Fruit fly (Drosophila melanogaster) whole organism, prepupa: ENCODE data around the gene Pi3K21B.

ENCODE experiments used
- Blimp-1 ChIP-seq: fragments of 200-800 bp; sonication (Bioruptor generic); optimal IDR thresholded peaks from 3 replicates; lab custom pipeline; 2017; ENCODE audit warnings: missing biosample characterization, missing genetic modification characterization, mild to moderate bottlenecking, moderate library complexity, missing genetic modification reagents
- CG10631 ChIP-seq: fragments of 200-800 bp; sonication (Bioruptor generic); optimal IDR thresholded peaks from 2 replicates; lab custom pipeline; 2016; ENCODE audit warnings: missing biosample characterization, missing genetic modification characterization
- CG10669 ChIP-seq: fragments of 200-800 bp; sonication (Bioruptor generic); optimal IDR thresholded peaks from 3 replicates; lab custom pipeline; 2018; ENCODE audit warnings: missing biosample characterization, mild to moderate bottlenecking, missing genetic modification characterization, moderate library complexity
- CG11762 ChIP-seq: fragments of 200-800 bp; sonication (Bioruptor generic); optimal IDR thresholded peaks from 3 replicates; lab custom pipeline; 2016; ENCODE audit warnings: missing biosample characterization, missing genetic modification characterization; ENCODE audit not compliant: insufficient read depth
- CG15336 ChIP-seq: fragments of 200-800 bp; sonication (Bioruptor generic); IDR thresholded peaks from 2 replicates; pipeline ENCODE4 v1.3.6; 2022; ENCODE audit warnings: missing biosample characterization, missing genetic modification characterization
- CG1621 ChIP-seq: fragments of 200-800 bp; sonication (Bioruptor generic); optimal IDR thresholded peaks from 3 replicates; lab custom pipeline; 2018; ENCODE audit warnings: missing biosample characterization, mild to moderate bottlenecking, missing genetic modification characterization
- CG16779 ChIP-seq: fragments of 200-800 bp; sonication (Bioruptor generic); optimal IDR thresholded peaks from 3 replicates; lab custom pipeline; 2017; ENCODE audit warnings: missing biosample characterization, mild to moderate bottlenecking, missing genetic modification characterization
- CG3032 ChIP-seq: fragments of 200-800 bp; optimal IDR thresholded peaks from 2 replicates; lab custom pipeline; 2019; ENCODE audit warnings: missing biosample characterization, mild to moderate bottlenecking, missing genetic modification characterization, moderate library complexity
- CG31627 ChIP-seq: fragments of 200-800 bp; sonication (Bioruptor generic); optimal IDR thresholded peaks from 3 replicates; lab custom pipeline; 2016; ENCODE audit warnings: missing biosample characterization, missing genetic modification characterization
- CG32006 ChIP-seq: fragments of 200-800 bp; sonication (Bioruptor generic); optimal IDR thresholded peaks from 3 replicates; lab custom pipeline; 2017; ENCODE audit warnings: missing biosample characterization, mild to moderate bottlenecking, missing genetic modification characterization
- CG34406 ChIP-seq: fragments of 200-800 bp; sonication (Bioruptor generic); optimal IDR thresholded peaks from 3 replicates; lab custom pipeline; 2016; ENCODE audit warnings: missing biosample characterization, missing genetic modification characterization
- CG3919 ChIP-seq: fragments of 200-800 bp; sonication (Bioruptor generic); optimal IDR thresholded peaks from 3 replicates; lab custom pipeline; 2016; ENCODE audit warnings: missing biosample characterization, missing genetic modification characterization
- CG4318 ChIP-seq: fragments of 200-800 bp; sonication (Bioruptor generic); optimal IDR thresholded peaks from 3 replicates; lab custom pipeline; 2017; ENCODE audit warnings: missing biosample characterization, mild to moderate bottlenecking, missing genetic modification characterization
- CG6163 ChIP-seq: fragments of 200-800 bp; sonication (Bioruptor generic); IDR thresholded peaks from 3 replicates; pipeline ENCODE4 v1.3.6; 2022; ENCODE audit warnings: missing biosample characterization, missing genetic modification characterization
- CG6276 ChIP-seq: fragments of 200-800 bp; sonication (Bioruptor generic); optimal IDR thresholded peaks from 2 replicates; lab custom pipeline; 2017; ENCODE audit warnings: missing biosample characterization, mild to moderate bottlenecking, missing genetic modification characterization
- CG6792 ChIP-seq: fragments of 200-800 bp; sonication (Bioruptor generic); optimal IDR thresholded peaks from 3 replicates; lab custom pipeline; 2016; ENCODE audit warnings: missing biosample characterization, missing genetic modification characterization
- CG6808 ChIP-seq: fragments of 200-800 bp; sonication (Bioruptor generic); optimal IDR thresholded peaks from 3 replicates; lab custom pipeline; 2017; ENCODE audit warnings: missing biosample characterization, missing genetic modification characterization, mild to moderate bottlenecking, moderate library complexity, missing genetic modification reagents
- CG6854 ChIP-seq: fragments of 200-800 bp; sonication (Bioruptor generic); optimal IDR thresholded peaks from 2 replicates; lab custom pipeline; 2017; ENCODE audit warnings: missing biosample characterization, mild to moderate bottlenecking, missing genetic modification characterization
- CG8119 ChIP-seq: fragments of 200-800 bp; sonication (Bioruptor generic); IDR thresholded peaks from 3 replicates; pipeline ENCODE4 v1.3.6; 2022; ENCODE audit warnings: missing biosample characterization, missing genetic modification characterization
- CG8319 ChIP-seq: fragments of 200-800 bp; sonication (Bioruptor generic); optimal IDR thresholded peaks from 3 replicates; lab custom pipeline; 2016; ENCODE audit warnings: missing biosample characterization, missing genetic modification characterization
- CG8632 ChIP-seq: fragments of 200-800 bp; sonication (Bioruptor generic); optimal IDR thresholded peaks from 3 replicates; lab custom pipeline; 2016; ENCODE audit warnings: missing biosample characterization, missing genetic modification characterization
- CG9139 ChIP-seq: fragments of 200-800 bp; sonication (Bioruptor generic); optimal IDR thresholded peaks from 3 replicates; lab custom pipeline; 2017; ENCODE audit warnings: missing biosample characterization, mild to moderate bottlenecking, missing genetic modification characterization
- Eip75B ChIP-seq: fragments of 200-800 bp; sonication (Bioruptor generic); optimal IDR thresholded peaks from 3 replicates; lab custom pipeline; 2016; ENCODE audit warnings: missing biosample characterization, missing genetic modification characterization
- Eip93F ChIP-seq: fragments of 200-800 bp; sonication (Bioruptor generic); optimal IDR thresholded peaks from 2 replicates; lab custom pipeline; 2016; ENCODE audit warnings: missing biosample characterization, mild to moderate bottlenecking, missing genetic modification characterization
- Ets96B ChIP-seq: fragments of 200-800 bp; optimal IDR thresholded peaks from 2 replicates; lab custom pipeline; 2019; ENCODE audit warnings: missing biosample characterization, mild to moderate bottlenecking, missing genetic modification characterization, moderate library complexity
- Gug ChIP-seq: fragments of 200-800 bp; sonication (Bioruptor generic); IDR thresholded peaks from 2 replicates; pipeline ENCODE4 v1.3.6; 2022; ENCODE audit warnings: missing biosample characterization, missing genetic modification characterization
- Hr39 ChIP-seq: fragments of 200-800 bp; sonication (Bioruptor generic); optimal IDR thresholded peaks from 2 replicates; lab custom pipeline; 2016; ENCODE audit warnings: missing biosample characterization, missing genetic modification characterization
- Hr4 ChIP-seq: fragments of 200-800 bp; sonication (Bioruptor generic); optimal IDR thresholded peaks from 3 replicates; lab custom pipeline; 2016; ENCODE audit warnings: missing biosample characterization, missing genetic modification characterization
- Lpt ChIP-seq: fragments of 200-800 bp; sonication (Bioruptor generic); optimal IDR thresholded peaks from 3 replicates; lab custom pipeline; 2016; ENCODE audit warnings: missing biosample characterization, missing genetic modification characterization
- Met ChIP-seq: fragments of 200-800 bp; sonication (Bioruptor generic); optimal IDR thresholded peaks from 3 replicates; lab custom pipeline; 2016; ENCODE audit warnings: missing biosample characterization, missing genetic modification characterization
- OdsH ChIP-seq: fragments of 200-800 bp; sonication (Bioruptor generic); optimal IDR thresholded peaks from 3 replicates; lab custom pipeline; 2016; ENCODE audit warnings: missing biosample characterization, missing genetic modification characterization
- Smox ChIP-seq: fragments of 200-800 bp; sonication (Bioruptor generic); optimal IDR thresholded peaks from 3 replicates; lab custom pipeline; 2016; ENCODE audit warnings: missing biosample characterization, missing genetic modification characterization
- Sox15 ChIP-seq: fragments of 200-800 bp; sonication (Bioruptor generic); optimal IDR thresholded peaks from 3 replicates; lab custom pipeline; 2016; ENCODE audit warnings: missing biosample characterization, missing genetic modification characterization
- achi ChIP-seq: fragments of 200-800 bp; sonication (Bioruptor generic); optimal IDR thresholded peaks from 3 replicates; lab custom pipeline; 2016; ENCODE audit warnings: missing biosample characterization, missing genetic modification characterization
- acj6 ChIP-seq: fragments of 200-800 bp; sonication (Bioruptor generic); optimal IDR thresholded peaks from 3 replicates; lab custom pipeline; 2016; ENCODE audit warnings: missing biosample characterization, missing genetic modification characterization
- dac ChIP-seq: fragments of 200-800 bp; sonication (Bioruptor generic); optimal IDR thresholded peaks from 2 replicates; lab custom pipeline; 2017; ENCODE audit warnings: missing biosample characterization, mild to moderate bottlenecking, missing genetic modification characterization
- eg ChIP-seq: fragments of 200-800 bp; sonication (Bioruptor generic); IDR thresholded peaks from 3 replicates; pipeline ENCODE4 v1.3.6; 2022; ENCODE audit warnings: missing biosample characterization, missing genetic modification characterization
- esn ChIP-seq: fragments of 200-800 bp; sonication (Bioruptor generic); optimal IDR thresholded peaks from 2 replicates; lab custom pipeline; 2016; ENCODE audit warnings: missing biosample characterization, mild to moderate bottlenecking, missing genetic modification characterization, moderate library complexity
- fd59A ChIP-seq: fragments of 200-800 bp; sonication (Bioruptor generic); optimal IDR thresholded peaks from 2 replicates; lab custom pipeline; 2017; ENCODE audit warnings: missing biosample characterization, mild to moderate bottlenecking, missing genetic modification characterization, missing genetic modification reagents
- fd85E ChIP-seq: fragments of 200-800 bp; sonication (Bioruptor generic); optimal IDR thresholded peaks from 3 replicates; lab custom pipeline; 2016; ENCODE audit warnings: missing biosample characterization, missing genetic modification characterization
- fkh ChIP-seq: fragments of 200-800 bp; sonication (Bioruptor generic); optimal IDR thresholded peaks from 3 replicates; lab custom pipeline; 2017; ENCODE audit warnings: missing biosample characterization, mild to moderate bottlenecking, missing genetic modification characterization, moderate library complexity
- lz ChIP-seq: fragments of 200-800 bp; sonication (Bioruptor generic); optimal IDR thresholded peaks from 3 replicates; lab custom pipeline; 2016; ENCODE audit warnings: missing biosample characterization, missing genetic modification characterization
- pdm3 ChIP-seq: fragments of 200-800 bp; sonication (Bioruptor generic); optimal IDR thresholded peaks from 3 replicates; lab custom pipeline; 2016; ENCODE audit warnings: missing biosample characterization, missing genetic modification characterization
- salr ChIP-seq, 2 experiments: fragments of 200-800 bp; sonication (Bioruptor generic); optimal IDR thresholded peaks; 3 replicates each; lab custom pipeline; 2016 to 2018; ENCODE audit warnings: missing biosample characterization in 2 of 2, missing genetic modification characterization in 2 of 2, mild to moderate bottlenecking in 1 of 2
- spab ChIP-seq: fragments of 200-800 bp; sonication (Bioruptor generic); optimal IDR thresholded peaks from 2 replicates; lab custom pipeline; 2017; ENCODE audit warnings: missing biosample characterization, mild to moderate bottlenecking, missing genetic modification characterization, missing genetic modification reagents
- ss ChIP-seq, 2 experiments: fragments of 200-800 bp; sonication (Bioruptor generic); optimal IDR thresholded peaks; 2 replicates in 1 of 2; 3 replicates in 1 of 2; lab custom pipeline; 2017 to 2018; ENCODE audit warnings: mild to moderate bottlenecking in 2 of 2, missing biosample characterization in 2 of 2, missing genetic modification characterization in 2 of 2, moderate library complexity in 1 of 2
- svp ChIP-seq: fragments of 200-800 bp; sonication (Bioruptor generic); peaks from one replicate; lab custom pipeline; 2016; ENCODE audit warnings: missing biosample characterization, missing genetic modification characterization
- topi ChIP-seq: fragments of 200-800 bp; sonication (Bioruptor generic); optimal IDR thresholded peaks from 3 replicates; lab custom pipeline; 2016; ENCODE audit warnings: missing biosample characterization, missing genetic modification characterization
- vri ChIP-seq: fragments of 200-800 bp; sonication (Bioruptor generic); optimal IDR thresholded peaks from 3 replicates; lab custom pipeline; 2016; ENCODE audit warnings: missing biosample characterization, mild to moderate bottlenecking, missing genetic modification characterization

Pi3K21B gene

DNA sequence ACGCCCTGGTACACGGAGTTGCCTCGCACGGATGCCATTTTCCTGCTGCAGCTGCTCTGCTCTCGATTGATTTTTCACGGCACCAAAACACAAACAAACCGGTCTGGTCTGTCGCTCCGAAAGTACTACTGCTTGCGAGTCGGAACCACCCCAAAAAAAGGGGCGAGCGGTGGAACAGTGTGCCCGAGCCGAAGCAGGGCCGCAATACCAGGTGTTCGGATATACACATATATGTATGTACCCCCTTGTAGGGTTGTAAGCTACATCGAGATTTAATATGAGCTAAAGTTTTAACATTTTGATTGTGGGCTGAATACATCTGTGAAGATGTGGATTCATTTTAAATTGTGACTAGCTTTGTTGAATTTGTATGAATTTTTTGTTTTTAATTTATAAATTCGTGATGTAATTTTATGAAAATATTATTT is 12.1 kb upstream of the Pi3K21B start (continued):
- no peak for TF ChIP-seq Hr4 (GFP tag; lab: Kevin White, UChicago)
- peak; percentile 45 for TF ChIP-seq topi (GFP tag; lab: Kevin White, UChicago)
- no peak for TF ChIP-seq CG6792
- TF ChIP-seq Blimp-1 (GFP tag; lab: Kevin White, UChicago) = peak; percentile 1
- peak; percentile 17 for TF ChIP-seq CG3032 (tag; lab: Kevin White, UChicago)
- no peak for TF ChIP-seq CG4318
- TF ChIP-seq fd59A (GFP tag; lab: Kevin White, UChicago) = no peak
- TF ChIP-seq Eip93F (GFP tag; lab: Kevin White, UChicago) = no peak
- peak; percentile 48 for TF ChIP-seq lz (GFP tag; lab: Kevin White, UChicago)
- TF ChIP-seq CG31627 (GFP tag; lab: Kevin White, UChicago) = peak; percentile 52

DNA sequence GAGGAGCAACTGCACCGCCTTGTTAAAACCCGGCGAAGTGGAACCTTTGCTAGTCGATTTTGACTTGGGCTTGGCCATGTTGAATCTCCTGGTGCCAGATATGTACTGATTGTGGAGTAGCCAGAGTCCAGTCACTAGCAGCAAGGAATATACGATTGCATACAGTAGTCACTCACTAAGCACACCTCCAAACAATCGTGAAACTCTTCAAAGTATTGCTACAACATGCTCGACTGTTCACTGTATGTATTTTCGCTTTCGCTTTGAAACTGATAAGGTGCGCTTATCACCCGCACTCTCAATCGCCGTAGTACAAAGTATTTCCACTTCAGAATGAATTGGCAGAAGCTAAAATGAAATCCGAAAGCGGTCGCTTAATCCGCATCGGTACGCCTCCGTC is 11.3 kb upstream of the Pi3K21B start:
- TF ChIP-seq Hr39 (GFP tag; lab: Kevin White, UChicago) (peak; percentile 84), pdm3 (GFP tag; lab: Kevin White, UChicago) (peak; percentile 80), Hr4 (GFP tag; lab: Kevin White, UChicago) (peak; percentile 75), CG10631 (GFP tag; lab: Kevin White, UChicago) (peak; percentile 52), fkh (GFP tag; lab: Kevin White, UChicago) (no peak), CG31627 (GFP tag; lab: Kevin White, UChicago) (peak; percentile 82), OdsH (peak; percentile 70), dac (no peak), CG15336 (GFP tag; lab: Robert Waterston, UW) (peak; percentile 70), CG8319 (GFP tag; lab: Kevin White, UChicago) (peak; percentile 44), CG32006 (GFP tag; lab: Kevin White, UChicago) (peak; percentile 54), salr (GFP tag; optimal IDR thresholded peaks at IDR 0.05; lab: Kevin White, UChicago) (peak in 1 of 2 experiments; percentile 48), Eip75B (GFP tag; lab: Kevin White, UChicago) (peak; percentile 84), CG6163 (GFP tag; lab: Robert Waterston, UW) (peak; percentile 73), Sox15 (GFP tag; lab: Kevin White, UChicago) (peak; percentile 49), spab (GFP tag; lab: Kevin White, UChicago) (peak; percentile 46), CG16779 (tag; lab: Kevin White, UChicago) (peak; percentile 86), ss (GFP tag; optimal IDR thresholded peaks at IDR 0.05; lab: Kevin White, UChicago) (peak; percentile 64 to 82), esn (GFP tag; lab: Kevin White, UChicago) (peak; percentile 88), acj6 (GFP tag; lab: Kevin White, UChicago) (peak; percentile 69), fd85E (GFP tag; lab: Kevin White, UChicago) (peak; percentile 46), CG8119 (peak; percentile 27; the same call in 1 of the 3 replicates), achi (GFP tag; lab: Kevin White, UChicago) (peak; percentile 55), eg (GFP tag; lab: Robert Waterston, UW) (peak; percentile 73; the same call in 2 of the 3 replicates), CG34406 (peak; percentile 62), CG3919 (peak; percentile 86), CG10669 (GFP tag; lab: Kevin White, UChicago) (peak; percentile 67), Gug (GFP tag; lab: Robert Waterston, UW) (0 out of 2 replicates have a peak, but pooled peaks have one; percentile 24), Met (peak; percentile 84), vri (GFP tag; lab: Kevin White, UChicago) (peak; percentile 90), Smox (GFP tag; lab: Kevin White, UChicago) (no peak), CG8632 (GFP tag; lab: Kevin White, UChicago) (peak; percentile 67), CG9139 (GFP tag; lab: Kevin White, UChicago) (peak; percentile 58), Blimp-1 (GFP tag; lab: Kevin White, UChicago) (no peak), CG4318 (no peak), CG6276 (GFP tag; lab: Kevin White, UChicago) (no peak), CG6792 (peak; percentile 78), CG6854 (GFP tag; lab: Kevin White, UChicago) (peak; percentile 86), CG3032 (tag; lab: Kevin White, UChicago) (peak; percentile 40), CG11762 (GFP tag; lab: Kevin White, UChicago) (peak; percentile 62), Ets96B (tag; lab: Kevin White, UChicago) (peak; percentile 41), CG1621 (peak; percentile 74), Lpt (peak; percentile 8), CG6808 (GFP tag; lab: Kevin White, UChicago) (peak; percentile 71), svp (peak; percentile 95)
